Fruit fly (Drosophila melanogaster) Kc167 (cell line): ENCODE data around the gene RpS30.

Experiments
- h ChIP-seq: fragments of >200 bp; optimal IDR thresholded peaks from 3 replicates; lab custom pipeline; 2018; ENCODE audit warnings: missing external identifiers
- insv ChIP-seq: fragments of >200 bp; optimal IDR thresholded peaks from 3 replicates; lab custom pipeline; 2018; ENCODE audit warnings: missing external identifiers
- psq ChIP-seq: fragments of >200 bp; optimal IDR thresholded peaks from 2 replicates; lab custom pipeline; 2017; ENCODE audit warnings: missing external identifiers
- ttk ChIP-seq: sonication (Bioruptor generic); optimal IDR thresholded peaks from 2 replicates; lab custom pipeline; 2017; ENCODE audit warnings: missing external identifiers

DNA sequence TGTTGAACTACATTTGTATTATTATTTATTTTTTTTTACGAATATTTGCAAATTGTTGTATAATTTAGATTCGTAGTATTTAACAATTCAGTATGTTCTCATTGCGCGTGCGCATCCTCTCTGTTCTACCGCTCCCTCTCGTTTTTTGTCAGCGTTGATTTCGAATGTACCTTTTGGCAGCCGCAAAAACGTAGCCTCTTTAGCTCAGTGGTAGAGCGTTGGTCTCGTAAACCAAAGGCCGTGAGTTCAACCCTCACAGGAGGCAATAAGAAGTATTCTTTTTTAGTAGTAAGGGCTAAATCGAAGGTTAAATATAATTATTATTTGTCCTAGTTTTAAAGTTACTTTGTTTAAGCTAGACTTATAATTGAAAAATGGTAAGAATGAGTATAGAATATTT lies 40.2 kb downstream of the RpS30 start:
- no peak for TF ChIP-seq h
- no peak for TF ChIP-seq psq
- TF ChIP-seq ttk (lab: Kevin White, UChicago) = no peak
- no peak for TF ChIP-seq insv
